Worm (Caenorhabditis elegans) whole organism, L4 larva: Measurements from ENCODE around the gene fbl-1.

ENCODE experiments used
- D1046.2 ChIP-seq: fragments of 200-800 bp; sonication (Bioruptor generic); IDR thresholded peaks from 2 replicates; pipeline ENCODE4 v1.3.6; 2022; ENCODE audit warnings: missing genetic modification characterization, missing compliant biosample characterization
- F26F4.8 ChIP-seq: fragments of 200-800 bp; sonication (Bioruptor generic); conservative IDR thresholded peaks from 2 replicates; pipeline ENCODE4 v1.3.6; 2022; ENCODE audit warnings: missing genetic modification characterization, missing compliant biosample characterization
- R02D3.7 ChIP-seq: fragments of 150-350 bp; sonication (generic microtip); optimal IDR thresholded peaks from 3 replicates; lab custom pipeline; 2014; ENCODE audit warnings: missing biosample characterization, missing genetic modification characterization
- T26A8.4 ChIP-seq: fragments of 200-800 bp; sonication (Bioruptor generic); IDR thresholded peaks from 2 replicates; pipeline ENCODE4 v1.3.6; 2022; ENCODE audit warnings: missing genetic modification characterization, missing compliant biosample characterization
- Y105C5A.15 ChIP-seq: fragments of 200-800 bp; sonication (Bioruptor generic); IDR thresholded peaks from 2 replicates; pipeline ENCODE4 v1.3.6; 2022; ENCODE audit warnings: missing genetic modification characterization, missing compliant biosample characterization
- Y5F2A.4 ChIP-seq: fragments of 200-800 bp; sonication (Bioruptor generic); optimal IDR thresholded peaks from 2 replicates; lab custom pipeline; 2018; ENCODE audit warnings: mild to moderate bottlenecking, missing genetic modification characterization, missing compliant biosample characterization
- Y75B8A.6 ChIP-seq: fragments of 200-800 bp; sonication (Bioruptor generic); IDR thresholded peaks from 2 replicates; pipeline ENCODE4 v1.3.6; 2022; ENCODE audit warnings: missing genetic modification reagents, missing genetic modification characterization, missing compliant biosample characterization
- aha-1 ChIP-seq: fragments of 150-350 bp; peaks from one replicate; lab custom pipeline; 2014; ENCODE audit warnings: missing biosample characterization, missing genetic modification characterization
- ama-1 ChIP-seq: fragments of 150-350 bp; optimal IDR thresholded peaks from 2 replicates; lab custom pipeline; 2014; ENCODE audit warnings: inconsistent platforms, mixed read lengths
- arid-1 ChIP-seq: fragments of 200-800 bp; sonication (Bioruptor generic); conservative IDR thresholded peaks from 2 replicates; pipeline ENCODE4 v1.3.6; 2022; ENCODE audit warnings: missing genetic modification reagents, missing genetic modification characterization, missing compliant biosample characterization
- ceh-20 ChIP-seq: fragments of 200-800 bp; sonication (Bioruptor generic); IDR thresholded peaks from 2 replicates; pipeline ENCODE4 v1.3.6; 2022; ENCODE audit warnings: missing genetic modification reagents, missing genetic modification characterization, missing compliant biosample characterization
- ceh-28 ChIP-seq: fragments of 150-350 bp; optimal IDR thresholded peaks from 2 replicates; lab custom pipeline; 2014; ENCODE audit warnings: missing biosample characterization, missing genetic modification reagents, missing genetic modification characterization
- ceh-82 ChIP-seq: sonication (generic microtip); optimal IDR thresholded peaks from 2 replicates; lab custom pipeline; 2017; ENCODE audit warnings: missing biosample characterization, missing genetic modification characterization
- cey-2 ChIP-seq: sonication (generic microtip); optimal IDR thresholded peaks from 3 replicates; lab custom pipeline; 2017; ENCODE audit warnings: missing genetic modification characterization, mild to moderate bottlenecking, missing compliant biosample characterization, antibody characterized with exemption, borderline replicate concordance; ENCODE audit not compliant: insufficient read depth
- daf-12 ChIP-seq: fragments of 150-350 bp; optimal IDR thresholded peaks from 2 replicates; lab custom pipeline; 2014; ENCODE audit warnings: missing biosample characterization, missing genetic modification reagents, missing genetic modification characterization
- daf-16 ChIP-seq, 3 experiments: sonication (generic microtip); optimal IDR thresholded peaks; 2 replicates each; lab custom pipeline; 2016 to 2017; ENCODE audit warnings: missing genetic modification characterization in 3 of 3, missing genetic modification reagents in 3 of 3, mild to moderate bottlenecking in 2 of 3, missing compliant biosample characterization in 2 of 3, missing biosample characterization in 1 of 3, moderate library complexity in 1 of 3
- dmd-8 ChIP-seq: fragments of 200-800 bp; sonication (Bioruptor generic); IDR thresholded peaks from 2 replicates; pipeline ENCODE4 v1.3.6; 2022; ENCODE audit warnings: missing genetic modification characterization, missing compliant biosample characterization
- dmd-9 ChIP-seq: fragments of 200-800 bp; sonication (Bioruptor generic); IDR thresholded peaks from 2 replicates; pipeline ENCODE4 v1.3.6; 2022; ENCODE audit warnings: missing genetic modification reagents, missing genetic modification characterization, missing compliant biosample characterization
- dve-1 ChIP-seq: sonication (generic microtip); optimal IDR thresholded peaks from 2 replicates; lab custom pipeline; 2017; ENCODE audit warnings: antibody characterized with exemption, mild to moderate bottlenecking, missing genetic modification characterization, missing compliant biosample characterization; ENCODE audit not compliant: insufficient read depth
- egl-27 ChIP-seq: sonication (generic microtip); optimal IDR thresholded peaks from 3 replicates; lab custom pipeline; 2017; ENCODE audit warnings: missing biosample characterization, missing genetic modification reagents, missing genetic modification characterization
- fkh-10 ChIP-seq: fragments of 150-350 bp; optimal IDR thresholded peaks from 2 replicates; lab custom pipeline; 2014; ENCODE audit warnings: missing biosample characterization, missing genetic modification reagents, missing genetic modification characterization
- hif-1 ChIP-seq, 2 experiments: sonication (generic microtip); optimal IDR thresholded peaks; 2 replicates each; lab custom pipeline; 2016 to 2017; ENCODE audit warnings: missing compliant biosample characterization in 2 of 2, missing genetic modification characterization in 2 of 2, missing genetic modification reagents in 2 of 2, missing genotype in 2 of 2, mild to moderate bottlenecking in 1 of 2
- hlh-11 ChIP-seq: fragments of 200-800 bp; sonication (Bioruptor generic); optimal IDR thresholded peaks from 2 replicates; lab custom pipeline; 2018; ENCODE audit warnings: mild to moderate bottlenecking, missing genetic modification characterization, missing compliant biosample characterization
- hmg-1.1 ChIP-seq: fragments of 200-800 bp; sonication (Bioruptor generic); IDR thresholded peaks from 2 replicates; pipeline ENCODE4 v1.3.6; 2022; ENCODE audit warnings: missing genetic modification reagents, missing genetic modification characterization, missing compliant biosample characterization
- jun-1 ChIP-seq: fragments of 150-350 bp; optimal IDR thresholded peaks from 2 replicates; lab custom pipeline; 2014; ENCODE audit warnings: missing biosample characterization, missing genetic modification reagents, missing genetic modification characterization
- lsy-2 ChIP-seq, 2 experiments: fragments of 150-350 bp in 1 of 2; sonication (generic microtip) in 1 of 2; optimal IDR thresholded peaks; 2 replicates each; lab custom pipeline; 2014 to 2017; ENCODE audit warnings: missing biosample characterization in 2 of 2, missing genetic modification characterization in 2 of 2
- madf-5 ChIP-seq, 2 experiments: fragments of 200-800 bp; sonication (Bioruptor generic); IDR thresholded peaks; 2 replicates each; pipeline ENCODE4 v1.3.6; 2022; ENCODE audit warnings: missing compliant biosample characterization in 2 of 2, missing genetic modification characterization in 2 of 2
- madf-9 ChIP-seq: fragments of 200-800 bp; sonication (Bioruptor generic); conservative IDR thresholded peaks from 2 replicates; pipeline ENCODE4 v1.3.6; 2022; ENCODE audit warnings: missing genetic modification reagents, missing genetic modification characterization, missing compliant biosample characterization
- mdt-29 ChIP-seq: fragments of 200-800 bp; sonication (Bioruptor generic); IDR thresholded peaks from 2 replicates; pipeline ENCODE4 v1.3.6; 2022; ENCODE audit warnings: missing genetic modification reagents, missing genetic modification characterization, missing compliant biosample characterization
- mxl-2 ChIP-seq: fragments of 200-800 bp; sonication (Bioruptor generic); conservative IDR thresholded peaks from 2 replicates; pipeline ENCODE4 v1.3.6; 2022; ENCODE audit warnings: missing genetic modification reagents, missing genetic modification characterization, missing compliant biosample characterization
- nhr-10 ChIP-seq: fragments of 150-350 bp; optimal IDR thresholded peaks from 2 replicates; lab custom pipeline; 2014; ENCODE audit warnings: missing biosample characterization, missing genetic modification characterization
- nhr-102 ChIP-seq: sonication (generic microtip); optimal IDR thresholded peaks from 2 replicates; lab custom pipeline; 2016; ENCODE audit warnings: mild to moderate bottlenecking, missing genetic modification characterization, moderate library complexity, missing compliant biosample characterization
- nhr-11 ChIP-seq: fragments of 150-350 bp; optimal IDR thresholded peaks from 2 replicates; lab custom pipeline; 2014; ENCODE audit warnings: missing biosample characterization, missing genetic modification characterization
- nhr-237 ChIP-seq: sonication (generic microtip); optimal IDR thresholded peaks from 2 replicates; lab custom pipeline; 2017; ENCODE audit warnings: missing biosample characterization, missing genetic modification characterization
- nhr-25 ChIP-seq: sonication (generic microtip); optimal IDR thresholded peaks from 2 replicates; lab custom pipeline; 2017; ENCODE audit warnings: missing genetic modification characterization, mild to moderate bottlenecking, missing compliant biosample characterization, antibody characterized with exemption, moderate library complexity, borderline replicate concordance; ENCODE audit not compliant: insufficient read depth
- nhr-28 ChIP-seq: fragments of 150-350 bp; optimal IDR thresholded peaks from 2 replicates; lab custom pipeline; 2014; ENCODE audit warnings: missing biosample characterization, missing genetic modification characterization
- nhr-42 ChIP-seq: fragments of 200-800 bp; sonication (Bioruptor generic); IDR thresholded peaks from 2 replicates; pipeline ENCODE4 v1.3.6; 2022; ENCODE audit warnings: missing genetic modification characterization, missing compliant biosample characterization
- nhr-48 ChIP-seq: sonication (generic microtip); optimal IDR thresholded peaks from 2 replicates; lab custom pipeline; 2016; ENCODE audit warnings: mild to moderate bottlenecking, missing genetic modification characterization, missing compliant biosample characterization
- nhr-6 ChIP-seq: fragments of 150-350 bp; optimal IDR thresholded peaks from 2 replicates; lab custom pipeline; 2014; ENCODE audit warnings: missing biosample characterization, missing genetic modification characterization
- nhr-77 ChIP-seq: fragments of 150-350 bp; optimal IDR thresholded peaks from 2 replicates; lab custom pipeline; 2014; ENCODE audit warnings: missing biosample characterization, missing genetic modification characterization
- set-16 ChIP-seq: fragments of 200-800 bp; sonication (Bioruptor generic); IDR thresholded peaks from 2 replicates; pipeline ENCODE4 v1.3.6; 2022; ENCODE audit warnings: missing genetic modification reagents, missing genetic modification characterization, missing compliant biosample characterization
- snpc-1.2 ChIP-seq: fragments of 200-800 bp; sonication (Bioruptor generic); IDR thresholded peaks from 2 replicates; pipeline ENCODE4 v1.3.6; 2022; ENCODE audit warnings: missing genetic modification reagents, missing genetic modification characterization, missing compliant biosample characterization
- snpc-4 ChIP-seq: fragments of 150-350 bp; optimal IDR thresholded peaks from 2 replicates; lab custom pipeline; 2014; ENCODE audit warnings: missing biosample characterization, missing genetic modification characterization
- tag-97 ChIP-seq: fragments of 200-800 bp; sonication (Bioruptor generic); IDR thresholded peaks from 2 replicates; pipeline ENCODE4 v1.3.6; 2022; ENCODE audit warnings: missing genetic modification characterization, missing compliant biosample characterization
- unc-39 ChIP-seq: sonication (generic microtip); optimal IDR thresholded peaks from 2 replicates; lab custom pipeline; 2017; ENCODE audit warnings: missing biosample characterization, missing genetic modification characterization
- zag-1 ChIP-seq: fragments of 150-350 bp; optimal IDR thresholded peaks from 2 replicates; lab custom pipeline; 2014; ENCODE audit warnings: missing biosample characterization, missing genetic modification characterization
- ztf-11 ChIP-seq: fragments of 150-350 bp; optimal IDR thresholded peaks from 2 replicates; lab custom pipeline; 2014; ENCODE audit warnings: missing biosample characterization, missing genetic modification characterization
- ztf-7 ChIP-seq: fragments of 150-350 bp; optimal IDR thresholded peaks from 2 replicates; lab custom pipeline; 2014; ENCODE audit warnings: missing biosample characterization, missing genetic modification characterization

The fbl-1 gene

ce11 chrIV:9508612-9509011 lies 32.0 kb upstream of the fbl-1 start, which contains the start of gene ethe-1:
ethe-1 (minus strand) TSS chrIV:9508761.
- TF ChIP-seq nhr-6 (tag; lab: Kevin White, UChicago) (peak; percentile 26), nhr-77 (tag; lab: Kevin White, UChicago) (no peak), Y105C5A.15 (GFP tag; lab: Robert Waterston, UW) (no peak), daf-16 (GFP tag; optimal IDR thresholded peaks at IDR 0.05; lab: Kevin White, UChicago) (no peak), daf-16 (tag; optimal IDR thresholded peaks at IDR 0.05; lab: Kevin White, UChicago) (peak; percentile 84), dve-1 (peak; percentile 28), nhr-10 (tag; lab: Kevin White, UChicago) (no peak), mdt-29 (GFP tag; lab: Robert Waterston, UW) (no peak), R02D3.7 (tag; lab: Kevin White, UChicago) (no peak), Y5F2A.4 (GFP tag; lab: Kevin White, UChicago) (no peak), nhr-28 (peak; percentile 17), mxl-2 (GFP tag; lab: Robert Waterston, UW) (no peak), aha-1 (tag; lab: Kevin White, UChicago) (peak; percentile 85), hlh-11 (tag; lab: Kevin White, UChicago) (no peak), hif-1 (tag; optimal IDR thresholded peaks at IDR 0.05; lab: Kevin White, UChicago) (peak; percentile 82 to 92), cey-2 (no peak), arid-1 (GFP tag; lab: Robert Waterston, UW) (no peak), set-16 (GFP tag; lab: Robert Waterston, UW) (no peak), dmd-9 (GFP tag; lab: Robert Waterston, UW) (no peak), Y75B8A.6 (GFP tag; lab: Robert Waterston, UW) (no peak), jun-1 (tag; lab: Kevin White, UChicago) (no peak), snpc-4 (tag; lab: Kevin White, UChicago) (no peak)

ce11 chrIV:9510439-9510838 lies 30.2 kb upstream of the fbl-1 start, which contains the start of gene C33A12.4:
C33A12.4 (minus strand) TSS chrIV:9510569.
- no peak for TF ChIP-seq fkh-10
- no peak for TF ChIP-seq daf-12 (tag; lab: Kevin White, UChicago)
- TF ChIP-seq unc-39 (tag; lab: Kevin White, UChicago) = no peak
- no peak for TF ChIP-seq F26F4.8 (GFP tag; lab: Robert Waterston, UW)
- no peak for TF ChIP-seq ztf-11 (tag; lab: Kevin White, UChicago)
- peak; percentile 28 for TF ChIP-seq ama-1 (lab: Kevin White, UChicago)
- no peak for TF ChIP-seq hmg-1.1 (GFP tag; lab: Robert Waterston, UW)
- TF ChIP-seq nhr-42 (GFP tag; lab: Robert Waterston, UW) = 0 out of 2 replicates have a peak, but pooled peaks have one; percentile 10
- TF ChIP-seq madf-9 = no peak

ce11 chrIV:9511221-9511638 lies 29.4 kb upstream of the fbl-1 start:
- TF ChIP-seq madf-5 (GFP tag; IDR thresholded peaks at IDR 0.05; lab: Robert Waterston, UW) = no peak
- TF ChIP-seq ceh-20 = peak; percentile 40; the same call in 1 of the 2 replicates
- peak; percentile 74 for TF ChIP-seq nhr-48 (tag; lab: Kevin White, UChicago)
- TF ChIP-seq dmd-9 (GFP tag; lab: Robert Waterston, UW) = no peak
- no peak for TF ChIP-seq unc-39 (tag; lab: Kevin White, UChicago)
- TF ChIP-seq hmg-1.1 (GFP tag; lab: Robert Waterston, UW) = peak; percentile 62
- no peak for TF ChIP-seq egl-27 (tag; lab: Kevin White, UChicago)
- no peak for TF ChIP-seq nhr-237 (tag; lab: Kevin White, UChicago)
- TF ChIP-seq set-16 (GFP tag; lab: Robert Waterston, UW) = peak; percentile 48; the same call in 1 of the 2 replicates
- TF ChIP-seq ceh-28 (tag; lab: Kevin White, UChicago) = no peak
- TF ChIP-seq nhr-102 (tag; lab: Kevin White, UChicago) = peak; percentile 67
- no peak for TF ChIP-seq D1046.2
- no peak for TF ChIP-seq zag-1 (tag; lab: Kevin White, UChicago)
- TF ChIP-seq snpc-1.2 (GFP tag; lab: Robert Waterston, UW) = peak; percentile 50
- TF ChIP-seq lsy-2 (tag; optimal IDR thresholded peaks at IDR 0.05; lab: Kevin White, UChicago) = peak; percentile 33 to 73
- TF ChIP-seq ztf-7 (tag; lab: Kevin White, UChicago) = peak; percentile 19
- TF ChIP-seq nhr-25 (tag; lab: Kevin White, UChicago) = peak; percentile 17
- TF ChIP-seq dmd-8 (GFP tag; lab: Robert Waterston, UW) = no peak
- peak; percentile 95 for TF ChIP-seq snpc-4 (tag; lab: Kevin White, UChicago)
- TF ChIP-seq nhr-11 = no peak
- TF ChIP-seq R02D3.7 (tag; lab: Kevin White, UChicago) = no peak
- TF ChIP-seq T26A8.4 (GFP tag; lab: Robert Waterston, UW) = peak; percentile 81
- no peak for TF ChIP-seq ceh-82 (tag; lab: Kevin White, UChicago)
- TF ChIP-seq tag-97 (GFP tag; lab: Robert Waterston, UW) = no peak
- no peak for TF ChIP-seq nhr-42 (GFP tag; lab: Robert Waterston, UW)
